Worm (Caenorhabditis elegans): Measurements from ENCODE around the gene pals-25.

Gene pals-25

DNA sequence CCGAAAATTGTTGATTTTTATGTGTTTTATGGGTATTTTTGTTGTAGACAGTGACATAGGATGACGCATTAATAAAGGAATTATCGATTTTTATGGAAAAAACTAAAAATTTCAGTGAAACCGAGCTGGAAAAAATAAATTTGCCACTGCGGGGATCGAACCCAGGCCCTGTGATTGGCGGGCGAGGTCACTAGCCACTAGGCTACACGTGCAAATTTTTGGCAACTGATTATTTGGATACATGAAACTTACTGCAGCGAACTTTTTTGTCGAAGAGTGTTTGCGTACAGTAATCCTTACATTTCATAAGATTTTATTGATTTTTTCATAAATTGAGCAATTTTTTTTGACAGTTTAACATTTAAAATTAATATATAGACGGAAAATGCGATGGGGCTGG, 45.1 kb upstream of the pals-25 start (continued):
- no peak for TF ChIP-seq skn-1 (tag; optimal IDR thresholded peaks at IDR 0.05)
- TF ChIP-seq F49E8.2 (tag; optimal IDR thresholded peaks at IDR 0.05; ENCODE audit: borderline replicate concordance), result peak; percentile 88
- no peak for TF ChIP-seq mxl-3 (GFP tag; optimal IDR thresholded peaks at IDR 0.05)
- TF ChIP-seq nhr-11 (tag; optimal IDR thresholded peaks at IDR 0.05), result no peak
- peak; percentile 51; the same call in 1 of the 2 replicates for TF ChIP-seq zfp-3 (GFP tag; conservative IDR thresholded peaks at IDR 0.05)
- TF ChIP-seq lin-39 (tag; optimal IDR thresholded peaks at IDR 0.05), result no peak
- peak; percentile 61 for TF ChIP-seq unc-130 (GFP tag; optimal IDR thresholded peaks at IDR 0.05)
- no peak for TF ChIP-seq snpc-4 (tag; optimal IDR thresholded peaks at IDR 0.05)
- TF ChIP-seq nhr-10 (tag; optimal IDR thresholded peaks at IDR 0.05), result no peak
- peak; percentile 70 for TF ChIP-seq dve-1 (tag; optimal IDR thresholded peaks at IDR 0.05; ENCODE audit: insufficient read depth)
- TF ChIP-seq ces-1 (GFP tag; optimal IDR thresholded peaks at IDR 0.05), result no peak
- TF ChIP-seq madf-5 (GFP tag; IDR thresholded peaks at IDR 0.05), result peak in 1 of 2 experiments; percentile 79; a peak in 2 of 4 replicates
- TF ChIP-seq ceh-20 (GFP tag; IDR thresholded peaks at IDR 0.05), result 0 out of 2 replicates have a peak, but pooled peaks have one; percentile 44
- peak; percentile 40 for TF ChIP-seq dmd-6 (GFP tag; IDR thresholded peaks at IDR 0.05)
- peak; percentile 82; the same call in 1 of the 2 replicates for TF ChIP-seq F44E2.7 (GFP tag; IDR thresholded peaks at IDR 0.05)
- peak; percentile 71 for TF ChIP-seq snpc-1.2 (GFP tag; IDR thresholded peaks at IDR 0.05)
- no peak for TF ChIP-seq ceh-32 (tag; optimal IDR thresholded peaks at IDR 0.05; ENCODE audit: poor library complexity)
- TF ChIP-seq ztf-7 (tag; optimal IDR thresholded peaks at IDR 0.05), result peak; percentile 26
- no peak for TF ChIP-seq daf-8 (GFP tag; IDR thresholded peaks at IDR 0.05)
- no peak for TF ChIP-seq aly-2 (tag; optimal IDR thresholded peaks at IDR 0.05)
- no peak for TF ChIP-seq nhr-41 (GFP tag; IDR thresholded peaks at IDR 0.05)
- peak; percentile 48; the same call in 1 of the 2 replicates for TF ChIP-seq tra-1 (GFP tag; IDR thresholded peaks at IDR 0.05)
- TF ChIP-seq lin-1 (GFP tag; IDR thresholded peaks at IDR 0.05), result peak; percentile 47; the same call in 1 of the 2 replicates
- peak; percentile 60 for TF ChIP-seq hlh-30 (tag; optimal IDR thresholded peaks at IDR 0.05; ENCODE audit: insufficient read depth)
- TF ChIP-seq attf-4 (tag; optimal IDR thresholded peaks at IDR 0.05), result no peak
- no peak for TF ChIP-seq hif-1 (tag; optimal IDR thresholded peaks at IDR 0.05)
- peak; percentile 62; the same call in 1 of the 2 replicates for TF ChIP-seq D1046.2 (GFP tag; IDR thresholded peaks at IDR 0.05)
- TF ChIP-seq hlh-11 (tag; optimal IDR thresholded peaks at IDR 0.05), result peak; percentile 49
- TF ChIP-seq ama-1 (optimal IDR thresholded peaks at IDR 0.05), result peak; percentile 89
- peak; percentile 79 for TF ChIP-seq lin-38 (GFP tag; IDR thresholded peaks at IDR 0.05)
- no peak for TF ChIP-seq nhr-77 (tag; optimal IDR thresholded peaks at IDR 0.05)
- peak; percentile 83 for TF ChIP-seq T20F7.1 (GFP tag; optimal IDR thresholded peaks at IDR 0.05)
- peak; percentile 30 for TF ChIP-seq dpl-1 (GFP tag; optimal IDR thresholded peaks at IDR 0.05)
- TF ChIP-seq lir-3 (tag; optimal IDR thresholded peaks at IDR 0.05), result peak; percentile 39
- no peak for TF ChIP-seq mdt-29 (GFP tag; IDR thresholded peaks at IDR 0.05)
- TF ChIP-seq ZK546.5 (tag; optimal IDR thresholded peaks at IDR 0.05), result no peak
- TF ChIP-seq Y5F2A.4 (GFP tag; optimal IDR thresholded peaks at IDR 0.05), result peak; percentile 50
- TF ChIP-seq mxl-2 (GFP tag; conservative IDR thresholded peaks at IDR 0.05), result no peak
- TF ChIP-seq Y48G9A.11 (GFP tag; IDR thresholded peaks at IDR 0.05), result peak; percentile 93
- peak; percentile 26 for TF ChIP-seq spr-1 (tag; optimal IDR thresholded peaks at IDR 0.05)
- TF ChIP-seq lim-7 (GFP tag; IDR thresholded peaks at IDR 0.05), result peak; percentile 81
- peak; percentile 66; the same call in 1 of the 2 replicates for TF ChIP-seq F26F4.8 (GFP tag; conservative IDR thresholded peaks at IDR 0.05)
- TF ChIP-seq zfp-2 (tag; optimal IDR thresholded peaks at IDR 0.05), result no peak
- TF ChIP-seq Y105C5A.15 (GFP tag; IDR thresholded peaks at IDR 0.05), result peak; percentile 78; the same call in 1 of the 2 replicates
- peak; percentile 69 for TF ChIP-seq mep-1 (tag; optimal IDR thresholded peaks at IDR 0.05)
- TF ChIP-seq T26A8.4 (GFP tag; IDR thresholded peaks at IDR 0.05), result peak; percentile 68
- no peak for TF ChIP-seq R02D3.7 (tag; optimal IDR thresholded peaks at IDR 0.05)
- TF ChIP-seq ceh-62 (tag; optimal IDR thresholded peaks at IDR 0.05), result no peak
- no peak for TF ChIP-seq jun-1 (tag; optimal IDR thresholded peaks at IDR 0.05)
- no peak for TF ChIP-seq tag-97 (GFP tag; IDR thresholded peaks at IDR 0.05)
- no peak for TF ChIP-seq nhr-237 (tag; optimal IDR thresholded peaks at IDR 0.05)
- peak; percentile 52 for TF ChIP-seq nhr-102 (tag; optimal IDR thresholded peaks at IDR 0.05)
